Worm (Caenorhabditis elegans): Measurements from ENCODE around the gene F01F1.15.

DNA sequence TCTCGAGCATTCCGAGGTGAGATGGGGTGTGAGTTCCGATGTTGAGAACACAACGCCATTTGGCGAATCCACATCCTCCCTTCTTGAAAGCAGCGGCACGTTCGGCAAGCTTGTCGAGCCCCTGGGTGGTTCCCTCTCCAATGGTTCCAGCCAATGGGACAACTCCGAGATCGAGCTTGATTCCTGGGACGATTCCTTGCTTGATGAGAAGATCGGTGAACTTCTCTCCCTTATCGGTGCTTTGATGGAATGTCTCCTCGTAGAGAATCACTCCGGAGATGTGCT lies 6.0 kb upstream of the F01F1.15 start:
- no peak for TF ChIP-seq mab-5 (tag; optimal IDR thresholded peaks at IDR 0.05)
- TF ChIP-seq mep-1 (tag; optimal IDR thresholded peaks at IDR 0.05), result no peak
- TF ChIP-seq elt-1 (tag; optimal IDR thresholded peaks at IDR 0.05; ENCODE audit: borderline replicate concordance, insufficient read depth), result no peak
- TF ChIP-seq lsy-2 (tag; optimal IDR thresholded peaks at IDR 0.05), result no peak
- no peak for TF ChIP-seq unc-62 (GFP tag; optimal IDR thresholded peaks at IDR 0.05)
- TF ChIP-seq pha-4 (tag; optimal IDR thresholded peaks at IDR 0.05), result no peak
- TF ChIP-seq ceh-83 (GFP tag; optimal IDR thresholded peaks at IDR 0.05), result no peak
- no peak for TF ChIP-seq M03D4.4 (tag; optimal IDR thresholded peaks at IDR 0.05)
- TF ChIP-seq blmp-1 (tag; optimal IDR thresholded peaks at IDR 0.05), result no peak
- no peak for TF ChIP-seq nhr-28 (tag; optimal IDR thresholded peaks at IDR 0.05)
- no peak for TF ChIP-seq lin-13 (tag; optimal IDR thresholded peaks at IDR 0.05)

All from whole organism, mixed stage, embryonic.